In the genomic region with DNA sequence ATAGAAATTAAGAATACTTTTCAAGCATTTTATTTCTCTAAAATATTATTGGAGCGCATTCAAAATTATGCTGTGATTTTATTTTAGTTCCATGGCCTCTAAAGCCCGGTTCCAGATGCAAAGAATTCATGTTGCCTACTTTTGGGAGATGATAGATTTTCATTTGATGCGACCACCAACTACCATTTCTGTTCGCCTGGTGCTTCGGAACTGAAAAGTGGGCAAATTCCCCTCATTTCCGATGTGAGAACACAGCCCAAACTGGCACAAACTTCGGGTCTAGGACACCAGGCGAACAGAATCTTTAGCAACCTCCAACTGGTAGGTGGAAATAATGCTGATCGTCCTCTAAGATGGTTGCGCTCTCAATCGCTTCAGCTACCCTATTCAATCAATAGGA, we compare ENCODE assay signal across 3 fruit fly cellular contexts.
TF ChIP-seq lines count a peak whose summit lies in the region.

No protein-coding gene starts in this region.

- no peak for TF ChIP-seq CTCF in whole organism, embryonic (GFP tag; optimal IDR thresholded peaks at IDR 0.05; lab: Kevin White, UChicago)

TF ChIP-seq in whole organism, adult, 20 proteins besides CTCF, POLR2A, EP300 and RAD21:
- TF ChIP-seq CG12768 (GFP tag; optimal IDR thresholded peaks at IDR 0.05; lab: Kevin White, UChicago) (no peak), CG7045 (GFP tag; optimal IDR thresholded peaks at IDR 0.05; lab: Kevin White, UChicago) (no peak), kay (GFP tag; lab: Kevin White, UChicago; ENCODE audit: borderline replicate concordance) (peak; percentile 4), Clk (GFP tag; optimal IDR thresholded peaks at IDR 0.05; lab: Kevin White, UChicago) (no peak), pad (GFP tag; optimal IDR thresholded peaks at IDR 0.05; lab: Kevin White, UChicago) (no peak), Hr96 (GFP tag; optimal IDR thresholded peaks at IDR 0.05; lab: Kevin White, UChicago) (no peak), toe (GFP tag; optimal IDR thresholded peaks at IDR 0.05; lab: Kevin White, UChicago) (no peak)

TF ChIP-seq in whole organism, embryonic, 481 proteins besides CTCF, POLR2A, EP300 and RAD21:
- peak; percentile 27 for TF ChIP-seq Deaf1 (tag; optimal IDR thresholded peaks at IDR 0.05; lab: Kevin White, UChicago)
- TF ChIP-seq CG31224 (GFP tag; IDR thresholded peaks at IDR 0.05; lab: Robert Waterston, UW): peak; percentile 96
- no peak for TF ChIP-seq eyg (GFP tag; optimal IDR thresholded peaks at IDR 0.05; lab: Kevin White, UChicago)
- no peak for TF ChIP-seq CG7928 (GFP tag; optimal IDR thresholded peaks at IDR 0.05; lab: Kevin White, UChicago)
- TF ChIP-seq vvl (GFP tag; IDR thresholded peaks at IDR 0.05; lab: Robert Waterston, UW): 0 out of 2 replicates have a peak, but pooled peaks have one; percentile 7
- TF ChIP-seq C15 (GFP tag; IDR thresholded peaks at IDR 0.05; lab: Robert Waterston, UW): no peak
- TF ChIP-seq disco-r (GFP tag; optimal IDR thresholded peaks at IDR 0.05; lab: Kevin White, UChicago): no peak
- peak; percentile 57 for TF ChIP-seq Med (GFP tag; lab: Kevin White, UChicago)
- TF ChIP-seq Dad (GFP tag; optimal IDR thresholded peaks at IDR 0.05; lab: Kevin White, UChicago): no peak
- peak; percentile 44 for TF ChIP-seq zf30C (GFP tag; optimal IDR thresholded peaks at IDR 0.05; lab: Kevin White, UChicago)
- TF ChIP-seq hbn (GFP tag; IDR thresholded peaks at IDR 0.05; lab: Robert Waterston, UW; ENCODE audit: partially characterized antibody): no peak
- no peak for TF ChIP-seq CG8290 (GFP tag; optimal IDR thresholded peaks at IDR 0.05; lab: Kevin White, UChicago)
- peak in 1 of 2 experiments; percentile 33 for TF ChIP-seq CG8290 (tag; optimal IDR thresholded peaks at IDR 0.05; lab: Kevin White, UChicago)

TF ChIP-seq in whole organism, prepupa, 60 proteins besides CTCF, POLR2A, EP300 and RAD21:
- TF ChIP-seq svp (GFP tag; lab: Kevin White, UChicago): peak; percentile 38
- TF ChIP-seq CG7368 (GFP tag; optimal IDR thresholded peaks at IDR 0.05; lab: Kevin White, UChicago): no peak
TF ChIP-seq in whole organism, prepupa: peak in this region for 1.
